Worm (Caenorhabditis elegans): ENCODE data around the gene zchc-1A.

DNA sequence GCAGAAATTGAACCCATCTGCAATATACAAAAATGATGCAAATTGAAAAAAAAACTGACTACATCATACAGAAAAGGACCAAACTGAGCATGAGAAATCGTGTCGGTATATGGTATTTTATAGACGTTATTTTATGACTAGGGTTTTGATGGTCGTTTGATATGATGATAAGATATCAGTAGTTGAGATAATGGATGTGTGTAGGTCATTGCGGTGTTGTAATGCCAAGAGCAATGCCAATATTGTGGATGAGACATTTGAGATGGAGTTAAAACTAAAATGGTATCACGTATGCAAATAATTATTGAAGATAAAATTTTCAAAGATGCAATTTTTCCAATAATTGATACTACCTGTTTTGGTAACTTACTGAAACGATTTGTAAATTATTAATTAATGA is 14.5 kb upstream of the zchc-1A start, which contains the start of gene C31H2.4:
- TF ChIP-seq ceh-58 (GFP tag; IDR thresholded peaks at IDR 0.05) (no peak), lin-26 (GFP tag; IDR thresholded peaks at IDR 0.05) (no peak), snpc-1.3 (tag; optimal IDR thresholded peaks at IDR 0.05; ENCODE audit: insufficient read depth) (no peak)

All from whole organism, young adult.